Fruit fly (Drosophila melanogaster) whole organism, embryonic: ENCODE measurements around the gene CkIIalpha-i3.

Experiments used
- ATbp ChIP-seq: fragments of 200-800 bp; sonication (Bioruptor generic); optimal IDR thresholded peaks from 2 replicates; lab custom pipeline; 2017; ENCODE audit warnings: missing biosample characterization, mild to moderate bottlenecking, missing genetic modification characterization, missing genetic modification reagents
- Ada2b ChIP-seq: fragments of 200-800 bp; sonication (Bioruptor generic); IDR thresholded peaks from 2 replicates; pipeline ENCODE4 v1.3.6; 2022; ENCODE audit warnings: missing biosample characterization, missing genetic modification characterization
- B-H1 ChIP-seq: fragments of 200-800 bp; sonication (Bioruptor generic); IDR thresholded peaks from 3 replicates; pipeline ENCODE4 v1.3.6; 2022; ENCODE audit warnings: missing biosample characterization, missing genetic modification characterization
- B-H2 ChIP-seq: fragments of 200-800 bp; sonication (Bioruptor generic); optimal IDR thresholded peaks from 2 replicates; lab custom pipeline; 2018; ENCODE audit warnings: missing biosample characterization, mild to moderate bottlenecking, missing genetic modification characterization
- CG1233 ChIP-seq: fragments of 200-800 bp; sonication (Bioruptor generic); optimal IDR thresholded peaks from 4 replicates; lab custom pipeline; 2018; ENCODE audit warnings: missing biosample characterization, mild to moderate bottlenecking, missing genetic modification characterization
- CG18476 ChIP-seq: fragments of 200-800 bp; sonication (Bioruptor generic); optimal IDR thresholded peaks from 2 replicates; lab custom pipeline; 2016; ENCODE audit warnings: missing biosample characterization, mild to moderate bottlenecking, missing genetic modification characterization
- CG18619 ChIP-seq: fragments of 200-800 bp; sonication (Bioruptor generic); optimal IDR thresholded peaks from 3 replicates; lab custom pipeline; 2017; ENCODE audit warnings: missing biosample characterization, mild to moderate bottlenecking, missing genetic modification characterization
- CG2129 ChIP-seq: fragments of 200-800 bp; sonication (Bioruptor generic); IDR thresholded peaks from 2 replicates; pipeline ENCODE4 v1.3.6; 2022; ENCODE audit warnings: missing biosample characterization, missing genetic modification characterization; ENCODE audit not compliant: partially characterized antibody
- CG31441 ChIP-seq: fragments of 200-800 bp; sonication (Bioruptor generic); IDR thresholded peaks from 2 replicates; pipeline ENCODE4 v1.3.6; 2022; ENCODE audit warnings: missing biosample characterization, missing genetic modification characterization
- CG3163 ChIP-seq: fragments of 200-800 bp; sonication (Bioruptor generic); optimal IDR thresholded peaks from 3 replicates; lab custom pipeline; 2016; ENCODE audit warnings: missing biosample characterization, missing genetic modification characterization
- CG33557 ChIP-seq: fragments of 200-800 bp; sonication (Bioruptor generic); optimal IDR thresholded peaks from 2 replicates; lab custom pipeline; 2019; ENCODE audit warnings: missing biosample characterization, mild to moderate bottlenecking, missing genetic modification characterization, moderate library complexity
- CG4282 ChIP-seq: fragments of 200-800 bp; sonication (Bioruptor generic); optimal IDR thresholded peaks from 2 replicates; lab custom pipeline; 2016; ENCODE audit warnings: missing biosample characterization, missing genetic modification characterization
- CG8290 ChIP-seq, 3 experiments: fragments of 200-800 bp; sonication (Bioruptor generic); optimal IDR thresholded peaks; 2 replicates each; lab custom pipeline; 2016 to 2019; ENCODE audit warnings: missing biosample characterization in 3 of 3, missing genetic modification characterization in 3 of 3, mild to moderate bottlenecking in 2 of 3, moderate library complexity in 1 of 3
- CG8359 ChIP-seq: fragments of 200-800 bp; sonication (Bioruptor generic); optimal IDR thresholded peaks from 2 replicates; lab custom pipeline; 2017; ENCODE audit warnings: missing biosample characterization, mild to moderate bottlenecking, missing genetic modification characterization, borderline replicate concordance
- CG8388 ChIP-seq: fragments of 200-800 bp; sonication (Bioruptor generic); optimal IDR thresholded peaks from 2 replicates; lab custom pipeline; 2019; ENCODE audit warnings: missing biosample characterization, mild to moderate bottlenecking, missing genetic modification characterization, moderate library complexity
- D19B ChIP-seq: fragments of 200-800 bp; sonication (Bioruptor generic); optimal IDR thresholded peaks from 2 replicates; lab custom pipeline; 2017; ENCODE audit warnings: missing biosample characterization, mild to moderate bottlenecking, missing genetic modification characterization
- Elba2 ChIP-seq: fragments of 200-800 bp; sonication (Bioruptor generic); optimal IDR thresholded peaks from 3 replicates; lab custom pipeline; 2016; ENCODE audit warnings: missing biosample characterization, missing genetic modification characterization
- HLH54F ChIP-seq: fragments of 200-800 bp; sonication (Bioruptor generic); optimal IDR thresholded peaks from 3 replicates; lab custom pipeline; 2016; ENCODE audit warnings: missing biosample characterization, missing genetic modification characterization
- NC2α ChIP-seq: fragments of 200-800 bp; sonication (Bioruptor generic); optimal IDR thresholded peaks from 2 replicates; lab custom pipeline; 2016; ENCODE audit warnings: missing biosample characterization, missing genetic modification characterization
- NK7.1 ChIP-seq: fragments of 200-800 bp; sonication (Bioruptor generic); optimal IDR thresholded peaks from 3 replicates; lab custom pipeline; 2016; ENCODE audit warnings: missing biosample characterization, missing genetic modification characterization
- Neu2 ChIP-seq: fragments of 200-800 bp; sonication (Bioruptor generic); optimal IDR thresholded peaks from 3 replicates; lab custom pipeline; 2016; ENCODE audit warnings: missing biosample characterization, missing genetic modification characterization, borderline replicate concordance
- Scr ChIP-seq: fragments of 200-800 bp; sonication (Bioruptor generic); IDR thresholded peaks from 2 replicates; pipeline ENCODE4 v1.3.6; 2022; ENCODE audit warnings: missing biosample characterization, missing genetic modification characterization; ENCODE audit not compliant: partially characterized antibody
- Side ChIP-seq: fragments of 200-800 bp; sonication (Bioruptor generic); optimal IDR thresholded peaks from 2 replicates; lab custom pipeline; 2016; ENCODE audit warnings: missing biosample characterization, missing genetic modification characterization
- Sox102F ChIP-seq: fragments of 200-800 bp; sonication (Bioruptor generic); optimal IDR thresholded peaks from 2 replicates; lab custom pipeline; 2018; ENCODE audit warnings: missing biosample characterization, mild to moderate bottlenecking, missing genetic modification characterization, moderate library complexity
- Sry-δ ChIP-seq: fragments of 200-800 bp; sonication (Bioruptor generic); optimal IDR thresholded peaks from 2 replicates; lab custom pipeline; 2016; ENCODE audit warnings: missing biosample characterization, missing genetic modification characterization
- ash1 ChIP-seq: fragments of 200-800 bp; sonication (Bioruptor generic); optimal IDR thresholded peaks from 2 replicates; lab custom pipeline; 2018; ENCODE audit warnings: missing biosample characterization, mild to moderate bottlenecking, missing genetic modification characterization
- chm ChIP-seq: fragments of 200-800 bp; sonication (Bioruptor generic); IDR thresholded peaks from 2 replicates; pipeline ENCODE4 v1.3.6; 2022; ENCODE audit warnings: missing biosample characterization, missing genetic modification characterization
- crc ChIP-seq: fragments of 200-800 bp; sonication (Bioruptor generic); optimal IDR thresholded peaks from 2 replicates; lab custom pipeline; 2016; ENCODE audit warnings: missing biosample characterization, missing genetic modification characterization
- crol ChIP-seq: fragments of 200-800 bp; sonication (Bioruptor generic); IDR thresholded peaks from 2 replicates; pipeline ENCODE4 v1.3.6; 2022; ENCODE audit warnings: missing biosample characterization, missing genetic modification characterization
- cwo ChIP-seq: fragments of 200-800 bp; sonication (Bioruptor generic); optimal IDR thresholded peaks from 3 replicates; lab custom pipeline; 2017; ENCODE audit warnings: missing biosample characterization, missing genetic modification characterization, mild to moderate bottlenecking, moderate library complexity, missing genetic modification reagents
- dati ChIP-seq: fragments of 200-800 bp; sonication (Bioruptor generic); IDR thresholded peaks from 2 replicates; pipeline ENCODE4 v1.3.6; 2022; ENCODE audit warnings: missing biosample characterization, missing genetic modification characterization
- dimm ChIP-seq: fragments of 200-800 bp; sonication (Bioruptor generic); IDR thresholded peaks from 2 replicates; pipeline ENCODE4 v1.3.6; 2022; ENCODE audit warnings: missing biosample characterization, missing genetic modification characterization
- dmrt11E ChIP-seq: fragments of 200-800 bp; sonication (Bioruptor generic); optimal IDR thresholded peaks from 3 replicates; lab custom pipeline; 2018; ENCODE audit warnings: missing biosample characterization, mild to moderate bottlenecking, missing genetic modification characterization, moderate library complexity
- emc ChIP-seq: fragments of 200-800 bp; sonication (Bioruptor generic); optimal IDR thresholded peaks from 2 replicates; lab custom pipeline; 2016; ENCODE audit warnings: missing biosample characterization, missing genetic modification characterization
- en ChIP-seq: fragments of 200-800 bp; sonication (Bioruptor generic); optimal IDR thresholded peaks from 2 replicates; lab custom pipeline; 2016; ENCODE audit warnings: missing biosample characterization, missing genetic modification characterization
- gem ChIP-seq: fragments of 200-800 bp; sonication (Bioruptor generic); optimal IDR thresholded peaks from 2 replicates; lab custom pipeline; 2019; ENCODE audit warnings: missing biosample characterization, mild to moderate bottlenecking, missing genetic modification characterization, moderate library complexity
- grau ChIP-seq: fragments of 200-800 bp; optimal IDR thresholded peaks from 3 replicates; lab custom pipeline; 2019; ENCODE audit warnings: missing biosample characterization, mild to moderate bottlenecking, missing genetic modification characterization, moderate library complexity
- gt ChIP-seq: fragments of 200-800 bp; sonication (Bioruptor generic); IDR thresholded peaks from 2 replicates; pipeline ENCODE4 v1.3.6; 2022; ENCODE audit warnings: missing biosample characterization, missing genetic modification characterization
- hkb ChIP-seq, 2 experiments: fragments of 200-800 bp in 1 of 2; fragments of >200 bp in 1 of 2; sonication (Bioruptor generic) in 1 of 2; IDR thresholded peaks in 1 of 2; optimal IDR thresholded peaks in 1 of 2; 2 replicates each; pipeline versions ENCODE4 v1.3.6 to Lab custom; 2017 to 2022; ENCODE audit warnings: missing biosample characterization in 1 of 2, missing genetic modification characterization in 1 of 2
- kni ChIP-seq: fragments of 200-800 bp; sonication (Bioruptor generic); optimal IDR thresholded peaks from 3 replicates; lab custom pipeline; 2017; ENCODE audit warnings: mild to moderate bottlenecking, missing biosample characterization, missing genetic modification reagents, missing genetic modification characterization
- pros ChIP-seq: fragments of 200-800 bp; sonication (Bioruptor generic); optimal IDR thresholded peaks from 3 replicates; lab custom pipeline; 2019; ENCODE audit warnings: missing biosample characterization, mild to moderate bottlenecking, missing genetic modification characterization, moderate library complexity
- repo ChIP-seq: fragments of 200-800 bp; sonication (Bioruptor generic); optimal IDR thresholded peaks from 2 replicates; lab custom pipeline; 2016; ENCODE audit warnings: missing biosample characterization, missing genetic modification characterization
- sens ChIP-seq: fragments of 200-800 bp; sonication (Bioruptor generic); peaks from one replicate; lab custom pipeline; 2016; ENCODE audit warnings: missing biosample characterization, missing genetic modification characterization
- sna ChIP-seq: fragments of 200-800 bp; sonication (Bioruptor generic); IDR thresholded peaks from 2 replicates; pipeline ENCODE4 v1.3.6; 2022; ENCODE audit warnings: missing biosample characterization, missing genetic modification characterization; ENCODE audit not compliant: partially characterized antibody
- sr ChIP-seq: fragments of 200-800 bp; sonication (Bioruptor generic); IDR thresholded peaks from 3 replicates; pipeline ENCODE4 v1.3.6; 2022; ENCODE audit warnings: missing biosample characterization, missing genetic modification characterization
- toy ChIP-seq: fragments of 200-800 bp; sonication (Bioruptor generic); IDR thresholded peaks from 2 replicates; pipeline ENCODE4 v1.3.6; 2022; ENCODE audit warnings: missing biosample characterization, missing genetic modification characterization
- tup ChIP-seq: fragments of 200-800 bp; sonication (Bioruptor generic); optimal IDR thresholded peaks from 2 replicates; lab custom pipeline; 2016; ENCODE audit warnings: missing biosample characterization, mild to moderate bottlenecking, missing genetic modification characterization, moderate library complexity
- twi ChIP-seq: fragments of 200-800 bp; optimal IDR thresholded peaks from 2 replicates; lab custom pipeline; 2019; ENCODE audit warnings: missing biosample characterization, mild to moderate bottlenecking, missing genetic modification characterization, moderate library complexity
- z ChIP-seq: fragments of 200-800 bp; sonication (Bioruptor generic); IDR thresholded peaks from 3 replicates; pipeline ENCODE4 v1.3.6; 2022; ENCODE audit warnings: missing biosample characterization, missing genetic modification characterization
- zfh1 ChIP-seq: fragments of 200-800 bp; sonication (Bioruptor generic); IDR thresholded peaks from 3 replicates; pipeline ENCODE4 v1.3.6; 2022; ENCODE audit warnings: missing biosample characterization, missing genetic modification characterization

Gene CkIIalpha-i3

DNA sequence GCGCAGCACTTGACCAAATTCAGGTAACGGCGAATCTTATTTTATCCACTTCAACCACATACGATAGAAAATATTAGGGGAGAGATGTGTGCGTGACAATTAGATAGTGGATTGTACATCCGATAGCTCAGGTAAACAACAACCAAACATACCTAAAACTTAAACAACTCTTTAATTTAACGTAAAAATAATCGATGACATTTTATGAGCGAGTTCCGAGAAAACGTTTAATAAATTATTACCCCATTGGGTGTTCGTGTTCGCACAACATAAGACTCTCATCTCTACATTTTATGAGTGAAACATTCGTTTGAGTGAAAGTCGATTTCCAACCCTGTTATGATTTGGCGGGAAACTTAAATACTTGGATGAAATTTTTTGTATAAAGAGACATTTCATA is 30.1 kb downstream of the CkIIalpha-i3 start, which contains the start of gene CG17129 (continued):
- no peak for TF ChIP-seq dimm (GFP tag; lab: Robert Waterston, UW)
- no peak for TF ChIP-seq gt (GFP tag; lab: Robert Waterston, UW)
- peak; percentile 55 for TF ChIP-seq twi
- no peak for TF ChIP-seq toy (GFP tag; lab: Robert Waterston, UW)
- peak; percentile 75 for TF ChIP-seq Sox102F (GFP tag; lab: Kevin White, UChicago)
- peak; percentile 68 for TF ChIP-seq CG8388
- peak; percentile 43 for TF ChIP-seq CG18476 (GFP tag; lab: Kevin White, UChicago)
- TF ChIP-seq Neu2 = no peak
- TF ChIP-seq tup (GFP tag; lab: Kevin White, UChicago) = peak; percentile 14
- peak; percentile 61 for TF ChIP-seq CG3163 (GFP tag; lab: Kevin White, UChicago)
- peak; percentile 74 for TF ChIP-seq chm (GFP tag; lab: Robert Waterston, UW)
- peak; percentile 74 for TF ChIP-seq grau (tag; lab: Kevin White, UChicago)
- TF ChIP-seq B-H2 = peak; percentile 27
- TF ChIP-seq sens (GFP tag; lab: Kevin White, UChicago) = peak; percentile 97
- TF ChIP-seq ATbp (GFP tag; lab: Kevin White, UChicago) = peak; percentile 43
- TF ChIP-seq cwo (GFP tag; lab: Kevin White, UChicago) = peak; percentile 20
- peak; percentile 31 for TF ChIP-seq repo
- peak; percentile 65 for TF ChIP-seq CG1233
- no peak for TF ChIP-seq hkb (optimal IDR thresholded peaks at IDR 0.05; lab: Kevin White, UChicago)
- peak; percentile 77 for TF ChIP-seq hkb (GFP tag; IDR thresholded peaks at IDR 0.05; lab: Robert Waterston, UW)
- TF ChIP-seq crc (GFP tag; lab: Kevin White, UChicago) = peak; percentile 66
- peak; percentile 96 for TF ChIP-seq Sry-δ (GFP tag; lab: Kevin White, UChicago)
- TF ChIP-seq CG31441 (GFP tag; lab: Robert Waterston, UW) = peak; percentile 68; the same call in 1 of the 2 replicates
- no peak for TF ChIP-seq sr (GFP tag; lab: Robert Waterston, UW)
- TF ChIP-seq z (GFP tag; lab: Robert Waterston, UW) = peak; percentile 97
- TF ChIP-seq en (GFP tag; lab: Kevin White, UChicago) = peak; percentile 50
- TF ChIP-seq dati = no peak
- TF ChIP-seq kni (GFP tag; lab: Kevin White, UChicago) = peak; percentile 62
- TF ChIP-seq CG8359 = no peak
- TF ChIP-seq Ada2b (GFP tag; lab: Robert Waterston, UW) = peak; percentile 74
- TF ChIP-seq Scr (GFP tag; lab: Robert Waterston, UW) = peak; percentile 98
- TF ChIP-seq CG4282 (GFP tag; lab: Kevin White, UChicago) = no peak
- TF ChIP-seq HLH54F (GFP tag; lab: Kevin White, UChicago) = peak; percentile 76
- peak; percentile 60 for TF ChIP-seq NK7.1 (GFP tag; lab: Kevin White, UChicago)
- TF ChIP-seq Side (GFP tag; lab: Kevin White, UChicago) = peak; percentile 86
- peak; percentile 38 for TF ChIP-seq NC2α (GFP tag; lab: Kevin White, UChicago)
- peak; percentile 69 for TF ChIP-seq CG33557 (GFP tag; lab: Kevin White, UChicago)
- peak; percentile 48 for TF ChIP-seq Elba2
- TF ChIP-seq emc = peak; percentile 56
- peak; percentile 69 for TF ChIP-seq dmrt11E (tag; lab: Kevin White, UChicago)
- TF ChIP-seq zfh1 = peak; percentile 83
- TF ChIP-seq pros (GFP tag; lab: Kevin White, UChicago) = peak; percentile 45
- TF ChIP-seq sna (GFP tag; lab: Robert Waterston, UW) = peak; percentile 100
- TF ChIP-seq ash1 = no peak
- TF ChIP-seq CG18619 (GFP tag; lab: Kevin White, UChicago) = peak; percentile 34
- no peak for TF ChIP-seq D19B (GFP tag; lab: Kevin White, UChicago)
- TF ChIP-seq crol (GFP tag; lab: Robert Waterston, UW) = no peak
- peak; percentile 83 for TF ChIP-seq gem
- TF ChIP-seq CG2129 (GFP tag; lab: Robert Waterston, UW) = peak; percentile 94
- peak; percentile 51 for TF ChIP-seq CG8290 (GFP tag; optimal IDR thresholded peaks at IDR 0.05; lab: Kevin White, UChicago)
- no peak for TF ChIP-seq CG8290 (tag; optimal IDR thresholded peaks at IDR 0.05; lab: Kevin White, UChicago)
- peak; percentile 58; the same call in 2 of the 3 replicates for TF ChIP-seq B-H1 (GFP tag; lab: Robert Waterston, UW)
